Worm (Caenorhabditis elegans) whole organism, L4/young adult: ENCODE results near the gene hsp-90.

ENCODE experiments used
- W03F9.2 ChIP-seq: fragments of 150-350 bp; optimal IDR thresholded peaks from 2 replicates; lab custom pipeline; 2014; ENCODE audit warnings: missing biosample characterization, missing genetic modification characterization
- dao-5 ChIP-seq: sonication (generic microtip); optimal IDR thresholded peaks from 2 replicates; lab custom pipeline; 2016; ENCODE audit warnings: missing genotype, missing genetic modification characterization, moderate library complexity, missing compliant biosample characterization
- him-1 ChIP-seq: sonication (generic microtip); optimal IDR thresholded peaks from 2 replicates; lab custom pipeline; 2016; ENCODE audit warnings: missing genotype, missing genetic modification reagents, missing genetic modification characterization, missing compliant biosample characterization

DNA sequence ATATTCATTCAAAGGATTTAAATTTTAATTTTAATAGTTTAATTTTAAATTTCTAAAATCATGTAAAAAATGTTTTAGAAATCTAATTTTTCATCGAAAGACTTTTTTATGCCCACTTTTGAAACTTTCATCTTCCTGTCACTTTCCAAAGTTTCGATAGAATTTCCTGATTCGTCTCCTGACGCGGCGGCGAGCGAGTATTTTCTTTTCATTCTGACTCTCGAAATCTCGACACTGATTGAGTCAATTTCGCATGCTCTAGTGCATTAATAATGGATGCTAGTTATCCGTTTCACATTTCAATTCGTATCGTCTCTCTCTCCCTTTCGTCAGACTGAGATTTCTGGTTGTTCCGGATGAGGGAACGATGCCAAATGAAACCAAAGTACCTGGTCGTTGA lies 35.9 kb upstream of the hsp-90 start:
- TF ChIP-seq him-1 (tag; lab: Kevin White, UChicago): no peak
- TF ChIP-seq dao-5 (tag; lab: Kevin White, UChicago): no peak
- no peak for TF ChIP-seq W03F9.2 (tag; lab: Kevin White, UChicago)
